Fruit fly (Drosophila melanogaster): Measurements from ENCODE around the gene Ost48.
A peak's percentile ranks its signal among the peaks of the same experiment; 100 is the strongest.

The Ost48 gene

DNA sequence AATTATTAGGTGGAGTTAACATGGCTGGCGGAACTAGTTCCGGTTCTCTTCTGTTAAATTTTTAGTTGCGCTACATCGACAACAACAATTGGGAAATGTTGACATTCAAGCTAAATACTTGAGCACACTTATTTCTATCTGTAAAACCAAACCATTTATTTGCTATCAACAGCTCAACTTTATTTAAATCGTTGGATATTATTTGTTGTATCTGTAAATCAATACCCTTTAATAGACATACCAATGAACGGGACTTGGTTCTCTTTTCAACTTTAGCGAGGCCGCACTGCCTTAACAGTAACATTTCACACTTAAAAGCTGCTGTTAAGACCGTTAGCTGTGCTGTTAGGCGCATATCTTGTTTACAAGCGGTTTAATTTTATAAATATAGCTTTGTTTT lies 35.3 kb upstream of the Ost48 start, which contains the start of gene CG12106:
Gene CG12106, plus strand, starts transcription at position 295 of the 400 bp plus-strand sequence.
- peak; percentile 57 for TF ChIP-seq ovo (GFP tag; optimal IDR thresholded peaks at IDR 0.05)
- TF ChIP-seq bab1 (GFP tag; optimal IDR thresholded peaks at IDR 0.05): peak; percentile 60
- TF ChIP-seq CG7101 (tag; optimal IDR thresholded peaks at IDR 0.05): peak; percentile 73
- no peak for TF ChIP-seq CG7045 (GFP tag; optimal IDR thresholded peaks at IDR 0.05)
- TF ChIP-seq CG5204 (GFP tag; optimal IDR thresholded peaks at IDR 0.05): peak; percentile 39
- TF ChIP-seq CG33017 (tag; optimal IDR thresholded peaks at IDR 0.05): peak; percentile 38
- TF ChIP-seq Clk (GFP tag; optimal IDR thresholded peaks at IDR 0.05): no peak
- peak; percentile 25 for TF ChIP-seq CG12768 (GFP tag; optimal IDR thresholded peaks at IDR 0.05)
- TF ChIP-seq pad (GFP tag; optimal IDR thresholded peaks at IDR 0.05): peak; percentile 31
- TF ChIP-seq toe (GFP tag; optimal IDR thresholded peaks at IDR 0.05): peak; percentile 24
- peak; percentile 25 for TF ChIP-seq CG11617 (GFP tag; optimal IDR thresholded peaks at IDR 0.05)
- TF ChIP-seq CG14711 (tag; optimal IDR thresholded peaks at IDR 0.05): peak; percentile 71
- peak; percentile 29 for TF ChIP-seq Mnt (GFP tag; optimal IDR thresholded peaks at IDR 0.05)
- TF ChIP-seq CG1620 (GFP tag; optimal IDR thresholded peaks at IDR 0.05): peak; percentile 56
- no peak for TF ChIP-seq cic (GFP tag; optimal IDR thresholded peaks at IDR 0.05)
- peak; percentile 28 for TF ChIP-seq Crg-1 (GFP tag; optimal IDR thresholded peaks at IDR 0.05)
- TF ChIP-seq kay (GFP tag; ENCODE audit: borderline replicate concordance): no peak
- TF ChIP-seq tj (GFP tag; optimal IDR thresholded peaks at IDR 0.05): no peak

DNA sequence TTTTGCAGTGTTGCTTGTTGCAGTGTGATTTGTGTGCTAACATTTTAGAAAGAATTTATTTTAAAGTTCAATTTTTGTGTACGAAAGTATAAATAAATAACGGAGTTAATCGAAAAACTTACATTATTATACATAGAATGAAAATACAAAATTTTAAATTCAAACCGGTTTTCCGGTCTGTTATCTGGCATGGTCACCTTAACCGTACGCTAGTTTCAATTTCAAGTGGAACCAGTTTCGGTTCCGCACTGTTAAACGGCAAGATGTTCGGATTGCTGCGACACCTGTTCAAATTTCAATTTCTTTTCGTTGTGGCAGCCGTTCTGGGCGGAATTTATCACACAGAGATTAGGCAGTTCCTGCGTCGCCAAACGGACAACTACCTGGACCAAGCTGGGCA lies 34.1 kb upstream of the Ost48 start, which contains the start of gene CG12056:
Gene CG12056, plus strand, starts transcription at position 241 of the 400 bp plus-strand sequence.
- TF ChIP-seq bab1 (GFP tag; optimal IDR thresholded peaks at IDR 0.05) (peak; percentile 35), Clk (GFP tag; optimal IDR thresholded peaks at IDR 0.05) (no peak)

DNA sequence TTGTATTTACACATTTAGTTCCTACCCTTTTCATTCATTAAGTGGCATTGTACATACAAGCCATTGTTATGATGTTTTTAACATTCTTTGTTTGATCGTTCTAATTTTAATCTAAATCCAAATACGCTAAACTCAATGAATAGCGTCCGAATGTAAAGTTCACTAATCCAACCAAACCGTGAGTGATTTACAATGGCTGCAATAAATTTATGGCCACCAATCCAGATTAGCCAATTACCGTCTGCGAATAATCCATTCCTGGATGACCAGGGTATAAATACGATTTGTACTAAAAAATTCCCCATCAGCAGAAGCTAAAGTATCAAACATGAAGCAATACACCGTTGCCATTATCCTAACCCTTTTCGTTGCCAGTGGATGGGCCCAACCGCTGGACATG lies 33.0 kb upstream of the Ost48 start, which contains the start of gene CG12057:
Gene CG12057, plus strand, starts transcription at position 301 of the 400 bp plus-strand sequence.
- TF ChIP-seq kay (GFP tag; ENCODE audit: borderline replicate concordance) (no peak), Crg-1 (GFP tag; optimal IDR thresholded peaks at IDR 0.05) (no peak), Mnt (GFP tag; optimal IDR thresholded peaks at IDR 0.05) (no peak), toe (GFP tag; optimal IDR thresholded peaks at IDR 0.05) (no peak), Hr96 (GFP tag; optimal IDR thresholded peaks at IDR 0.05) (no peak), pad (GFP tag; optimal IDR thresholded peaks at IDR 0.05) (no peak), tj (GFP tag; optimal IDR thresholded peaks at IDR 0.05) (no peak), CG5204 (GFP tag; optimal IDR thresholded peaks at IDR 0.05) (no peak)

DNA sequence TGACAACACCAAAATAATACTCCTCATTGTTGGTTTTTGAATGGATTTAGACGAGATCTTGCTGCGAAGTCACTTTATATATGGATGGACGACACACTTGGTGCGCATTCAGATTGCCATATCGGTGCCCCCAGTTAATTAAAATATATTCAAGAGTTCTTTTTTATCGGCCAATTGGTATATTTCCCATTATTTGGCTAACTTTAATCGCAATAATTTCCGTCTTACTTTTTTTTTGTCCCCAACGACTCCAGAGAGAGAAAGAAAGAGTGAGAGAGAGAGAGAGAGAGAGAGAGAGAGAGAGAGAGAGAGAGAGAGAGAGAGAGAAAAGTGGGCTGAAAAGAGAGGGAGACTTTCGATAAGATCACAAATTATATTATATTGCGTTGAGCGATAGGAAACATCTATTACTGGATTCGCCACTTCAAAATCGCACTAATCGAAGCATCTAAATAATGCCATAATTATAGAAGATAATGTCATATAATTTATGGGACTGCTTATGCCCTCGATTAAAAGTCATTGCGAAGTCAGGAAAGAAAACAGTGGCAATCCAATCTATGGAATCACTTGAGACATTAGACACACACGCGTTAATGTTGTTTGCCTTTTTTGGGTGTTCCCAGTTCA lies 32.4 kb upstream of the Ost48 start, which contains the start of gene CG12115:
Gene CG12115, minus strand, starts transcription at position 51 of the 630 bp plus-strand sequence.
- TF ChIP-seq pad (GFP tag; optimal IDR thresholded peaks at IDR 0.05): no peak
- TF ChIP-seq cnc (optimal IDR thresholded peaks at IDR 0.05): no peak

dm6 chrX:9187429-9187828 lies 29.1 kb upstream of the Ost48 start:
- TF ChIP-seq CG14711 (tag; optimal IDR thresholded peaks at IDR 0.05): no peak
- TF ChIP-seq toe (GFP tag; optimal IDR thresholded peaks at IDR 0.05): no peak
- TF ChIP-seq Crg-1 (GFP tag; optimal IDR thresholded peaks at IDR 0.05): no peak
- no peak for TF ChIP-seq ovo (GFP tag; optimal IDR thresholded peaks at IDR 0.05)
- no peak for TF ChIP-seq CG11617 (GFP tag; optimal IDR thresholded peaks at IDR 0.05)
- no peak for TF ChIP-seq CG5204 (GFP tag; optimal IDR thresholded peaks at IDR 0.05)
- no peak for TF ChIP-seq Hr96 (GFP tag; optimal IDR thresholded peaks at IDR 0.05)
- TF ChIP-seq tj (GFP tag; optimal IDR thresholded peaks at IDR 0.05): no peak
- TF ChIP-seq cic (GFP tag; optimal IDR thresholded peaks at IDR 0.05): no peak
- TF ChIP-seq bab1 (GFP tag; optimal IDR thresholded peaks at IDR 0.05): no peak
- no peak for TF ChIP-seq CG7045 (GFP tag; optimal IDR thresholded peaks at IDR 0.05)
- no peak for TF ChIP-seq Clk (GFP tag; optimal IDR thresholded peaks at IDR 0.05)
- TF ChIP-seq kay (GFP tag; ENCODE audit: borderline replicate concordance): no peak
- TF ChIP-seq pad (GFP tag; optimal IDR thresholded peaks at IDR 0.05): no peak

DNA sequence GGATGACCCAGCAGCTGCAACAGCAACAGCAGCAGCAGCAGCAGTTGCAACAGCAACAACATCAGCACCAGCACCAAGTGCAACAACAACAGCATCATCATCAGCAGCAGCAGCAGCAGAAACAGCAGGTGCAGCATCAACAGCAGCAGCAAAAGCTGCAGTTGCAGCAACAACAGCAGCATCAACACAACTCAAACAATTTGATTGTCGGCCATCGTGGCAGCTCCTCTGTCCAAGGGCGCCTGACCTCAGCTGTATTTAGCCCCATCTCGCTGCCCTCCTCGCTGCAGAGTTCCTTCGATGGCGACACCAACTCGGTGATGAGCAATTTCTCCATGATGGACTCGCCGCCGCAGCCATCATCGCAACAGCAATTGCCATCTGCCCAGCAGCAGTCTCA lies 10.0 kb upstream of the Ost48 start:
- no peak for TF ChIP-seq Hr96 (GFP tag; optimal IDR thresholded peaks at IDR 0.05)
- no peak for TF ChIP-seq tj (GFP tag; optimal IDR thresholded peaks at IDR 0.05)
- TF ChIP-seq CG5204 (GFP tag; optimal IDR thresholded peaks at IDR 0.05): no peak
- no peak for TF ChIP-seq CG7045 (GFP tag; optimal IDR thresholded peaks at IDR 0.05)
- no peak for TF ChIP-seq pad (GFP tag; optimal IDR thresholded peaks at IDR 0.05)
- TF ChIP-seq toe (GFP tag; optimal IDR thresholded peaks at IDR 0.05): no peak
- TF ChIP-seq CG1620 (GFP tag; optimal IDR thresholded peaks at IDR 0.05): no peak
- TF ChIP-seq kay (GFP tag; ENCODE audit: borderline replicate concordance): no peak
- no peak for TF ChIP-seq CG7101 (tag; optimal IDR thresholded peaks at IDR 0.05)
- TF ChIP-seq Clk (GFP tag; optimal IDR thresholded peaks at IDR 0.05): no peak
- TF ChIP-seq Mnt (GFP tag; optimal IDR thresholded peaks at IDR 0.05): no peak
- TF ChIP-seq CG33017 (tag; optimal IDR thresholded peaks at IDR 0.05): no peak
